Fruit fly (Drosophila melanogaster) Kc167 (cell line): ENCODE results near the gene noc.

Experiments
- Myc ChIP-seq: fragments of >200 bp; optimal IDR thresholded peaks from 2 replicates; lab custom pipeline; 2017; ENCODE audit warnings: missing external identifiers
- Sin3A ChIP-seq: fragments of >200 bp; optimal IDR thresholded peaks from 2 replicates; lab custom pipeline; 2018; ENCODE audit warnings: missing external identifiers
- h ChIP-seq: fragments of >200 bp; optimal IDR thresholded peaks from 3 replicates; lab custom pipeline; 2018; ENCODE audit warnings: missing external identifiers
- insv ChIP-seq: fragments of >200 bp; optimal IDR thresholded peaks from 3 replicates; lab custom pipeline; 2018; ENCODE audit warnings: missing external identifiers
- psq ChIP-seq: fragments of >200 bp; optimal IDR thresholded peaks from 2 replicates; lab custom pipeline; 2017; ENCODE audit warnings: missing external identifiers
- ttk ChIP-seq: sonication (Bioruptor generic); optimal IDR thresholded peaks from 2 replicates; lab custom pipeline; 2017; ENCODE audit warnings: missing external identifiers

The noc gene

DNA sequence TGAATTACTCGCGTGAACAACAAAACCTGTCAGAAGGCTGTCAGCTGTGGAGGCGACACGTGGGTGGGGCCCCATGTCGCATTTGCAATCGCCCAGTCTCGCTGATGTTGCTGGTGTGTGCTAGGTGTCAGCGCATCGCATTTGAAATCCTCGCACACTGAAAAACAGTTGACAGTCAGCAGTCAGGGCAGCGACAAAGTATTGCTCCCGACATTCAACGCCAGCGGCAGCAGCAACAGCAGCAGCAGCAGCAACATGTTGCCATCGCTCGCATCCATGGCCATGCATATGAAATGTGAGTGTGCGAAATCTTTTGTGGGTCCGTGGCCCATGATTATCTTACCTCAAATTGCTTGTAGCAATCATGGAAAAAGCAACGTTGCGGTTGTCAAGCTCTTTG is 20.6 kb downstream of the noc start:
- TF ChIP-seq insv (no peak), h (lab: Kevin White, UChicago) (no peak), Sin3A (no peak), Myc (lab: Kevin White, UChicago) (no peak), ttk (no peak), psq (no peak)

DNA sequence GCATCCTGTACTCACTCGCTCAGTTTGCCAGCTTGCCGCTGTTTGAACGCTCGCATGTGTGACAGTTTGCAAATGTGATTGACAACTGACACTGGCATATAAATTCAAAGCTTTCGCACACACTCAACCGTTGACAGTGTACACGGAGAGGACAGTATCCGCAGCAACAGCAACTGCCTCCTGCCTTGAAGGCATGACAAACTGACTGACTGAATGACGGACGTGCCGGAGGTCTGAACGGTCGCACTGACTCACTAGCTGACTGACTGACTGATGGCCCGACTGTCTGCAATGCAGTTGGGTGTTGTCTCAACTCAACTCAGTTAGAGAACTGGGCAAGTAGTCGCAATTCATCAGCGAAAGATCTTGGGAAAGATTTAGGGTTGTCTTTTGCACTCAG is 21.2 kb downstream of the noc start:
- TF ChIP-seq Sin3A (no peak), psq (no peak), insv (no peak), h (lab: Kevin White, UChicago) (no peak), ttk (no peak), Myc (lab: Kevin White, UChicago) (no peak)

DNA sequence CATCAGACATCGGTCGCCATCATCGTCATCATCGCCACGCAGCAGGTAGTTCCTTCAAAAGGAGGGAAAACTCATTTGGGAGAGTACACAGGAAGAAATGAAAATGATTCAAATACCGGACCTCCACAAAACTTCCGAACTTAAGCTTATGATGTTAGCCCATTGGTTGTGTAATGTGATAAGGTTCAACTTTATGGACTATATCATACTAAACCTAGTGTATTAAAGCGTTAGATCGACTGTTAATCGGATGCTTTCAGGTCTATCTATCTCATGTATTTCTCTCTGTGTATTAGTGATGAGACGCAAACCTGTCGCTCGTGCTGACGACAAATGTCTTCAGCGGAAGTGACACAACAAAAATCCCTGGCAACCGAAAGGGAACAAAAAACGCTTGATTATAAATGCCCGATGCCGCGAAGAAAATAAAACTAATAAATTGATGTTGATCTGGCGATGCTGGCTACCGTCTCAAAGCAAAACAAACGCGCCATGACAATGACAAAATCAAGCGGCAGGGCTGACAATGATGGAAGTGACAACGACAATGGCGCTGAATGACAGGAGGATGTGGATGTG is 22.2 kb downstream of the noc start:
- TF ChIP-seq Sin3A (no peak), insv (no peak)

DNA sequence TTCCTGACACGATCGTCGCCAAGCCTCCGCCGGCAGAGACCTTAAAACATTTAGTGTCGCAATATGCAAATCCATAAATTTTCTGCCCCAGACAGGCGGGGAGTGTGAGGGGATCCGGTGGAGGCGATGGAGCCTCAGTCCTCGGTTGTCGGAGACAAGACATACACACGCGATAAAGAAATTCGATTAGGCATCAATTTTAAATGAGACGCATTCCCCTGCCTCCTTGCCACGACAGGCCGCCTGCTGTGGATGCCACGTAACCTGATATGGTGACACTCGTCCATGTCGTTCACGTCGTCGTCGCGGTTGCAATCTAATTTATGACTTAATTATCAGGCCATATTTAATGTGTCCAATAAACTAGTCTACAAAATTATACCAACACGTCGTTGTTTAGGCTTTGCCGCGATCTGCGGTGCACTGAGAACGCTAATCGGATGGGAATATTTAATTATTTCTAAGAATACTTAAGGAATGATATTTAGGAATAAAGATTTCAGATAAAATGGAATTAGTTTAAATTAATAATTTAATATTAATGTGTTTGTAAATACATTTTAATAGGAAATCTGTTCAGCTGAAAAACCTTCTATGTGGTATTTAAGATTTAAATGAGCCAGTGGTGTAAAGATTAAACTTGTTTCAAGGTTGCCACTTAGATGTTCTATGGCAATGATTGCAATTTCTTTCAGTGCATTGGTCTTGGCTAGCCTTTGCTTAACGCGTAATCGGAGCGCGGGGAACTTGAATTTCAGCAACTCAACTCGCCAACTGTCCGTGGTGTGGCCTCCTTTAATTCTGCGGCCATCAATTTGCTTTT is 24.8 kb downstream of the noc start:
- TF ChIP-seq ttk (no peak), Myc (lab: Kevin White, UChicago) (no peak), Sin3A (no peak), h (lab: Kevin White, UChicago) (no peak), psq (no peak), insv (no peak)

DNA sequence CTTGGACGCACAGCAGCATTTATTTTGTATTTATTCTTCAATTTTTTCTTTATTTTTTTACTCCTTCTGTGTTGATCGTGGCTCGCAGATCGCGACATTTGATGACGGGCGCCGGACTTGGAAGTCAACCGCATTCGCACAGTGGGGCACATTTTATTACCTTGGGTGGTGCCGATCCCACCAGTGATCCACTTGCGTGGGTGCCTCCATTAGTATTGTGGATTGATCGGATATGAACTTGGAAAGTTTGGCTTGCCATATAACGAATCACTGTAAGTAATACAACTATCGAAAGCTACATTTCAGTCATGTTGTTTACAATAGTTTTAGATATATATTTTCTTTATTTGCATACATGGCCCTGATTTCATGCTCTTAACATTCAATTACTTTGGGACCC is 25.7 kb downstream of the noc start:
- TF ChIP-seq psq (no peak), insv (no peak), h (lab: Kevin White, UChicago) (no peak), Myc (lab: Kevin White, UChicago) (no peak), ttk (no peak), Sin3A (no peak)

DNA sequence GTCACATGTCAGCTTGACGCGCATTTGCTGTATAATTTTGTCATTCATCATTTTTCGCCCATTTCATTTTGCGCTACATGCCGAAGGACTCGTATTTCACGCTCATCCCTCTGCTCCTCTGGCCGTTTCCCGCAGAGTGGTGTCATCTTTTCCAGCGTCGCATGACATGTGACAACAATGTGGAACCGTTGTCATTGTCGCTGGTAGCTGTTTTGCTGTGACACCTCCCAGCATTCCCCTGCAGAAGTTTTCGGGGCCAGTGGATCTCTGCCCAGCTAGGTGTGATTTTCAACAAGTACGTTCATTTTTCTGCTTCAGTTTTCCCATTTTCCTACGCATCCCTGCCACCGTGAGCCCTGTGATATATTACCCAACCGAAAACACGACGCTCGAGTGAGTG is 26.7 kb downstream of the noc start:
- TF ChIP-seq Sin3A (no peak), Myc (lab: Kevin White, UChicago) (no peak), psq (no peak)

DNA sequence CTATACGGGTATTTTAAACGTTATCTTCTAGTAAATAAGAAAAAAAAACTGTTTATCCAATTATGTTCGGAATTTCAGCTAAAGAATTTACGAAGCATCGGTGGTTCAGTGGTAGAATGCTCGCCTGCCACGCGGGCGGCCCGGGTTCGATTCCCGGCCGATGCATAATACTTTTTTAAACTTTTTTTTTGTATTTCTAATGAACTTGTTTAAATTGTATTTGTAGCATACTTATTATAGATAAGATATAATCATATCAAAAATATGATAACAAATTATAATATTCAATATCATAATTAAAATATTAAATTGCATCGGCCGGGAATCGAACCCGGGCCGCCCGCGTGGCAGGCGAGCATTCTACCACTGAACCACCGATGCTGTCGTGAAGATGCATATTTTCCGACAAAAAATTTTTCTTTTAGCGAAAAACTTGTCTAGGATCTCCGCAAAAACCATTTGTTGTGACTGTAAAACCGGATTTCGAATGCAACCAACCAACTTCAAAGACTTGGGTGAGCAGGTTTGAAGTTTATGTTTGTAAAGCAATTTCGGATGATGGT is 27.4 kb downstream of the noc start:
- no peak for TF ChIP-seq ttk
- no peak for TF ChIP-seq insv
- TF ChIP-seq Sin3A, result no peak
- TF ChIP-seq h (lab: Kevin White, UChicago), result no peak
- TF ChIP-seq Myc (lab: Kevin White, UChicago), result no peak
- TF ChIP-seq psq, result no peak

DNA sequence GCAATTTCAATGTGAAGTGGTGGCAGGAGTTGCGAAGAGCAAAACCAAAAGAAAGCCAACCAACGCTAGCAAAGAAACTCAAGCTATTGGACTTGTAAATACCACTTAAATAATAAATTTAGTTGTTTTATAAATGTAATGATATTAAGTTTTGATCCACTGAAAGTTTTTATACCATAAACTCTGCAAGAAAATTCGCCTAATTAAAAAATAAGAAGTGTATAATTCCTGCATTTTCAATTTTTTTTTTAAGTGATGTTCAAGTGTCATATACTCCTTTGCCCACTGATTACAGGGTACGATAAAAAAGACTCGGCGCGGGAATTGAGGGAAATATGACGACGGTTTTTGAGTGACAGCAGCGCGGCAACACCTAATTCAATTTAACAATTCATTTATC is 28.6 kb downstream of the noc start:
- TF ChIP-seq Myc (lab: Kevin White, UChicago), result no peak
- no peak for TF ChIP-seq psq
- no peak for TF ChIP-seq insv
- TF ChIP-seq h (lab: Kevin White, UChicago), result no peak
- no peak for TF ChIP-seq Sin3A
- TF ChIP-seq ttk, result no peak

DNA sequence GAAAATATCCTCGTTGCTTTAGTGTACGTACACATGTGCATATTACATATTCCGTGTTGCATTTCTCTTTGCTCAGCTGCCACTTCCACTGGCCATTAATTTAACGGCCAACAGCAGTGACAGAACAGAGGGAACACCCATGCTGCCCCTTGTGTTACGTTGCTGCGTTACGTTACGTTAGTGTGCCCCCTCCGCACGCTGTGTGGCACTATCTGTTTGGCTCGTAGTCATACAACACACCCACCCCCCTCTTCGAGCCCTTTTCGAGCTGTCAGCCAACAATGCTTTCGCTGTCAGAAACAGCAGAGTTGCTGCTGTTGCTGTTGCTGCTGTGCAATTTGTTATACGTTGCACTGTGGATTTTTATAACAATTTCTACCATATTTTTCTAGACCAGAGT is 29.8 kb downstream of the noc start:
- TF ChIP-seq insv (no peak), psq (no peak)

DNA sequence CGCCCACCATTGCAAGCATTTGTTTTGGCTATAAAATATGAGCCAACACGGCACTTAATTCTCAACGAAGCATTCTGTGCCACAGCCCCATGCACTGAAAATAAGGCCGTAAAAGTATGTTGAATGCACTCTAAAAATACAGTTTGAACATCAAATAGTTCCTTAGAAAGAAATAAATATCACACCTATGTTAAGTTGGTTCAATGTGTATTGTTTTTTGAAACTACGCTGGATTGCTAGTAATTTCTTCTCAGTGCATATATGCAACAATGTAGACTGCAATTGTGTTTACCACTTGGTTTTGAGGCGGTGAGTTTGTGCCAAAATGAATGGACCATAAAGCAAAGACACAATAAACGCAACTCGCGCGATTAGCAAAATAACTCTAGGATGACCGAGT is 30.8 kb downstream of the noc start:
- TF ChIP-seq psq, result no peak
- TF ChIP-seq ttk, result no peak
- no peak for TF ChIP-seq Myc (lab: Kevin White, UChicago)
- TF ChIP-seq insv, result no peak
- no peak for TF ChIP-seq h (lab: Kevin White, UChicago)
- no peak for TF ChIP-seq Sin3A

DNA sequence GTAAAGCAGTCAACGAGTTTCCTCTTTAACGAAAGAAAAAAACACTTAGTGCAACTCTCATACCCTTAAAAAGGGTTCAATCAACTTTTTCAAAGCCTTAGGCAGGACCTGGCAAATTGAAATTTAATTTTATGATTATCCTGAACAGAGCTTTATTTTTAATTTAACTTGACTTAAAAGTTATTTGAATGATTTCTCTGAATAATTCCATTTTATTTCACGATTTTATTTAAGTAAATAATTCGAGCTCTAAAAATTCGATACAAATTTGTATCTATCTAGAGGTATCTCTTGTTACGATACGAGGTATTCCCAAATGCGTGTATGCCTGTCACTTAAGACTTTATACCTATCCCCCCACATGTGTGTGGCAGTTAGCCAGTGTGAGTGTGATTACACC is 33.1 kb downstream of the noc start:
- TF ChIP-seq h (lab: Kevin White, UChicago) (no peak), Sin3A (no peak), Myc (lab: Kevin White, UChicago) (no peak), ttk (no peak), psq (no peak), insv (no peak)

DNA sequence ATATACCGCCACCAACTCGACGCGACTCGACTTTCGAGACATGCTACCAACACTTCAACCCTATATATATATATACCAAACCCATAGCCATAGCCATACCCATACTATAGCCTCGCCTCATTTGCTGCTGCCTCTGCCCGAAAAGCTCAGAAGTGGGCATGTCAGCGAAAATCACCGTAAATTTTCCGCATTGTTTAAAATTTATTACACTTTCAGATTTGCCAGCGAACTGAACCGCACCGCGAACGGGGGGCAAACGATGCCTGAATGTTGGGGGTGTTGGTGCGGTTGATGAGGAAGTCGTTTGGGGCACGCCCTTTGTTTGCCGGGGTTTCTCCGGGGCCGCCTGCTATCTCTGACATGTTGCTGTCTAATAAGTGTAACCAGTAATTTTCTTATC is 33.6 kb downstream of the noc start, which contains the start of gene CG33648:
TSS of gene CG33648 (plus strand) at position 69 of the 400 bp plus-strand sequence.
- TF ChIP-seq Sin3A, result no peak
- TF ChIP-seq h (lab: Kevin White, UChicago), result no peak
- TF ChIP-seq Myc (lab: Kevin White, UChicago), result no peak
- TF ChIP-seq ttk, result no peak
- no peak for TF ChIP-seq insv
- no peak for TF ChIP-seq psq

DNA sequence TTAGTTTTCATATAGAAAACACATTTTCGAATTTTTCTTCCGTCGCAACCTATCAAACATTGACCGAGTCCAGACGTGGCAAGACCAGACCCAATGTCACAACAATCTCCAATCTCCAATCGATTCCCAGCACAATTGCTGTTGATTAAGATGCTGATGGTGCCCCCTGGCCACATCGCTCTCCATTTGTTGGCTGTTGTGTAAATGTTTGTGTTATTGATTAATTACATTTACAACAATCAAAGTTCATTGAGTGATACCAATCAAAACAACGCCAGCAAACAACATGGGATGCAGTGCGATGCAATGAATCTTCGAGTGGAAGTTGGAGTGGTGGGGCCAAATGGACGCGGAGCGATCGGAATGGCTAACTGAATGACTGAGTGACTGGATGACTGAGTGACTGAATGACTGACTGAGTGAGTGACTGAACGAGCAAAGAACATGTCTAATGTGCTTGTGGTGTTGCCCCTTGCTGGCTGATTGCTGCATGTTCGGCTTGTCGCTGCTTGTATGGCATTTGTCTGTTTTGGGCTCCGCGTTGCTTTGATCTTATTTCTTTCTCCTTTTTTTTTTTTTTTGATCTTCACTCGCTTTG is 36.6 kb downstream of the noc start:
- TF ChIP-seq Sin3A (no peak), ttk (no peak), Myc (lab: Kevin White, UChicago) (no peak), h (lab: Kevin White, UChicago) (no peak), insv (no peak), psq (no peak)
